Worm (Caenorhabditis elegans): ENCODE measurements around the gene rps-9.
"Not testable (repeated sequence)": the region's sequence is repeated elsewhere in the genome, so short reads cannot be mapped to it uniquely, and the experiment has no call there.

The rps-9 gene

DNA sequence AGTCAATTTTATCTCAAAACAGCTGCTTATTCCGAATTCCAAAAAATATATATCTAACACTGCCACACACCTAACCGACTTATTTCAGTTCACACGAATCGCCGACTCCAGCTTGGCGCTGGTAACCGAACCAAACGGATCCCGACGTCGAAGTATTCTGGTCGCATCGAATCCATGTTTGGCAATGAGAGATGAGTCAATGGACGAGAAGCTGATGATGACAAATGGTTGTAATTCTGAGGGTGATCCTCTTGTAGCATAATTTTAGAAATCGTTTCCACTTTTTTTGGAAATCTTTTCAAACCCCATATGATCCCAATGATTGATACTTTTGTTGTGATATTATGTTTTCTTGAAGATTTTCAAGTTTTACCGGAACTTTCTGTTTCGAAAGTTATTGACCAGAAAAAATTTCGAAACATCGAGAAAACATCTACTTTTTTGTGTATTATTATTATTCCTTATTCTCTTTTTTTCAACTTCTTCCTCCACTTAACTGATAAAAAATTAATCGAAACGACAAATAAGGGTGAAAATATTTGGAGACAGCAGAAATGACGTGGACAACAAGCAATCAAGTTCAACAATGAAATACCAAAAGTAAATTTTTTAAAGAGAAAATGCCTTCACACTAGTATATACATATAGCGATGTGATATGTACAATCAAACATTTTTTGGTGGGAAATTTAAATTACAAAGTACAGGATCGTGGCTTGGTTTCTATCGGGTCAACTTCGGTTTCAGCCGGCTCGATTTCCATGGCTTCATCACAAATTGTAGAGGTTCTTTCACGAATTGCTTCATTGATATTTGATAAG, 23.9 kb upstream of the rps-9 start:
- TF ChIP-seq dao-5 (tag; optimal IDR thresholded peaks at IDR 0.05) = no peak
- no peak for TF ChIP-seq him-1 (tag; optimal IDR thresholded peaks at IDR 0.05)
- no peak for TF ChIP-seq W03F9.2 (tag; optimal IDR thresholded peaks at IDR 0.05)

ce11 chrII:11142571-11142970, 16.4 kb upstream of the rps-9 start, which contains the start of gene arrd-6:
arrd-6 (plus strand) TSS chrII:11142739.
- TF ChIP-seq W03F9.2 (tag; optimal IDR thresholded peaks at IDR 0.05) (no peak), dao-5 (tag; optimal IDR thresholded peaks at IDR 0.05) (no peak), him-1 (tag; optimal IDR thresholded peaks at IDR 0.05) (no peak)

- TF ChIP-seq dao-5 (tag; optimal IDR thresholded peaks at IDR 0.05) = no peak
- TF ChIP-seq him-1 (tag; optimal IDR thresholded peaks at IDR 0.05) = no peak
- no peak for TF ChIP-seq W03F9.2 (tag; optimal IDR thresholded peaks at IDR 0.05)
These were observed 14.0 kb upstream of the rps-9 start, which contains the start of gene F40F8.4 for ce11 chrII:11140140-11140539. F40F8.4 (minus strand) TSS chrII:11140240.

DNA sequence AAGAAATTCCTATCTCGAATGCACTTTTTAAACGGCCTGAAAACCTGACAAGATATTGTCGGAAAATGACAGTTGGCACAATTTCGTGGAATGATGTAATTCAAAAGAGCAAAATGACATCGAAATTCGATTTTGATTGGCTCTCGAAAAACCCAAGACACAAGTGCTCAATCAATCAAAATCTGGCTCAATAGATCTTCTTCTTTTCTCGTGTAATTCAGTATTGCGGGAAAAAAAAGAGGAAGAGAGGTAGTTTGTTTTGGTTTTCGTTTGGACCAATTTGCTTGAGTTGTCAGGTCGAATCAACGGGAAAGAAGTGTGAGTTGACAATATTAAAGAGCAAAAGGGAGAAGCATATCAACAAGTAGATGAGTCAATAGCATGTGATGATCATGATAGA, 9.6 kb upstream of the rps-9 start:
- TF ChIP-seq him-1 (tag; optimal IDR thresholded peaks at IDR 0.05) (no peak), W03F9.2 (tag; optimal IDR thresholded peaks at IDR 0.05) (no peak), dao-5 (tag; optimal IDR thresholded peaks at IDR 0.05) (no peak)

DNA sequence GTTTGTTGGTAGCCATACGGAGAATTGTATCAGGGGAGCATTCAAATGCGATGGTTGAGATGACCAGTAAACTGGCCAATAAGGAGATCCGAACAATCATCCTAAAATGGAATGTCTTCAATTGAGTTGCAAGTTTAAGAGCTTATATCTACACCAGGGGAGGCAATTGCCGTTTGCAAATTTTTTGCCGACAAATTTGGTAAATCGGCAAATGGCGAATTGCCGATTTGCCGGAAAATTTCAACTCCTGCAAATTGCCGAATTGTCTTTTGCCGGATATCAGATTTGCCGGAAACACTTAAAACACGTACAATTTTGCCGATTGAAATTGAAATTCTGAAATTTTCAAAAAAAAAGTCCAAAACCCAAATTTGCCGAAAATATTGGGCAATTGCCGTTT, 8.7 kb upstream of the rps-9 start, which contains the start of gene F40F8.5:
F40F8.5 (minus strand) TSS at position 101 of the 400 bp plus-strand sequence.
- TF ChIP-seq him-1 (tag; optimal IDR thresholded peaks at IDR 0.05) (no peak), W03F9.2 (tag; optimal IDR thresholded peaks at IDR 0.05) (no peak), dao-5 (tag; optimal IDR thresholded peaks at IDR 0.05) (no peak)

- TF ChIP-seq him-1 (tag; optimal IDR thresholded peaks at IDR 0.05) = no peak
- peak; percentile 4 for TF ChIP-seq W03F9.2 (tag; optimal IDR thresholded peaks at IDR 0.05)
- no peak for TF ChIP-seq dao-5 (tag; optimal IDR thresholded peaks at IDR 0.05)
These were observed 6.4 kb upstream of the rps-9 start, which contains the start of gene F40F8.11 for ce11 chrII:11132542-11132941. F40F8.11 (minus strand) TSS chrII:11132590.

DNA sequence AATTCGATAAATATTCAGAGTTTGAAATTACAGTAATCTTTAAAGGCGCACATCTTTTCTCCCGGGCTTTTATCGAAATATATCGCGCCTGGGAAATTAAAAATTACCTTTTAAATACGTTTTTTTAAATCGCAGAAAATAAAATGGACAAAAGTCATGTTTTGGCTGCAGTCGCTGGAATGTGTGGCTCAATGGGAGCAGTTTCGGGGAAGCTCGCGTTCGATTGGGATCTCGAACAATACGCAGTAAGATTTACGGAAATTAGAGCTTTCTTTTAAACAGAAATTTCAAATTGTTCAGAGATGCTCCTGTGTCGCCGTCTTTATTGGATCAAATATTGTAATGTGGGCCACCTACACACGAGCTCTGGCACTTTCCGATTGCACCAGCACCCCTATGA, 3.4 kb upstream of the rps-9 start, which contains the start of gene F40F8.12:
F40F8.12 (plus strand) TSS at position 301 of the 400 bp plus-strand sequence.
- TF ChIP-seq W03F9.2 (tag; optimal IDR thresholded peaks at IDR 0.05) = no peak
- TF ChIP-seq him-1 (tag; optimal IDR thresholded peaks at IDR 0.05) = no peak
- TF ChIP-seq dao-5 (tag; optimal IDR thresholded peaks at IDR 0.05) = no peak

ce11 chrII:11128989-11129388, 2.8 kb upstream of the rps-9 start, which contains the start of gene F40F8.3:
F40F8.3 (plus strand) TSS chrII:11129289.
- no peak for TF ChIP-seq him-1 (tag; optimal IDR thresholded peaks at IDR 0.05)
- TF ChIP-seq W03F9.2 (tag; optimal IDR thresholded peaks at IDR 0.05) = no peak
- TF ChIP-seq dao-5 (tag; optimal IDR thresholded peaks at IDR 0.05) = no peak

ce11 chrII:11127364-11127763, 1.2 kb upstream of the rps-9 start, which contains the start of gene F40F8.1:
F40F8.1 (plus strand) TSS chrII:11127664.
- no peak for TF ChIP-seq W03F9.2 (tag; optimal IDR thresholded peaks at IDR 0.05)
- no peak for TF ChIP-seq dao-5 (tag; optimal IDR thresholded peaks at IDR 0.05)

DNA sequence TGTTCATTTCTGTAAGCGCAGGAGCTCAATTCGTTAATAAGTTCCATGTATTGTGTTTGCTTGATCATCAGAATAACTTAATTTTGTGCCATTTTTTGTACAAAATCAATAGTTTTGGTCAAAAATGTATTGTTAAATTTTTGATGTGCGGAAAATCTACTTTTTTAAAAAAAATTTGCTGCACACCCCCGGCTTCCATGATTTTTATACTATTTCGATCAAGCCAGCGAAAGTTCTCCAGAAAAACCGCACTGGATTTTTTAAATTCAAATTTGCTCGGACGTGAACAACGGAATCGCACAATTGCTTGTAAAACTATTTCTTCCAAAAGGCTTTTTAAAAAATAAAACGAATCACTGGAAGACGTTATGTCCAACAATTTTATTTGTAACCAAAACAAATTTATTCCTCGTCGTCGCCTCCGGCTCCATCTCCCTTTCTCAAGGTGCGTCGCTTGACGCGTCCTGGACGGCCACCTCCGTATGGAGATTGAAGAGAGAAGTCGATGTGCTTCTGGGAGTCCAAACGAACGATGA, 1.0 kb downstream of the rps-9 start:
- no peak for TF ChIP-seq him-1 (tag; optimal IDR thresholded peaks at IDR 0.05)
- TF ChIP-seq W03F9.2 (tag; optimal IDR thresholded peaks at IDR 0.05) = no peak
- no peak for TF ChIP-seq dao-5 (tag; optimal IDR thresholded peaks at IDR 0.05)

DNA sequence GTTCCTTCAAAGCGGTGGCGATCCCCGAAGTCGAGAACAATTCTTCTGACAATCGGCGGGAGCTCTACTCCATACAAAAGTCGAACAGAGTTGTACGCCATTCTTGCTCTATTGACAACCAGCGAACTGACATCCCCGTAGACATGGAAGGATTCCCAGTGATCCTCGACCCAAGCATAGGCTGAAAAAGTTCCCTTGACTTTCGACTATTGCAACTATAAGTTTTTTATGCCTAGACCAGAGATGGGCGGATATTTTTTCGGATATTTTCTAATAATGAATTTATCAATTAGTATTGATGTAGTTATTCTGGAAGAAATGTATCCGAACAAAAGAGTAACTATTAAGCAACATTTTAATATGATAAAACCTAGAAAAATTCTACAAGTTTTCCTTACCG, 4.4 kb downstream of the rps-9 start, which contains the start of gene W10C6.2:
W10C6.2 (minus strand) TSS at position 101 of the 400 bp plus-strand sequence.
- not testable (repeated sequence) for TF ChIP-seq W03F9.2, him-1, dao-5 (tag; optimal IDR thresholded peaks at IDR 0.05)

DNA sequence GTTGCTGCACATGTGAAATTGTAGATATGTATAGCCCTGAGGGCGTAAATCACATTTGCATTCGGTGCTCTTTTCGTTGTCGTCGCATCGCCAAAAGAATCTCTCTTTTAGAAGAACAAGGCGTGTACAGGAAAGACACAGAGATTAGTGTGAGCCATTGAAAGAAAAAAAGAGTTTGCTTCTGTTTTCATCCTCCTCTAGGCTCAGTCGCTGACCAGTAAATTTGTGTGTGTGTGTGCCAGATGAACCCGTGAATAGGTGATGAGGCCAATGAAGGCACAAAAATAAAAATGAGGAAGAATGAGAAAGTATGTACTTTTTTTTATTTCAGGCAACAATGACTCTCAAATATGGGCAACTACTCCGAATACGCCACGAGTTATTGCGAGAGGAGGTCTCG, 13.7 kb downstream of the rps-9 start, which contains the start of gene mat-2:
mat-2 (plus strand) TSS at position 301 of the 400 bp plus-strand sequence.
- TF ChIP-seq W03F9.2 (tag; optimal IDR thresholded peaks at IDR 0.05) (no peak), him-1 (tag; optimal IDR thresholded peaks at IDR 0.05) (no peak), dao-5 (tag; optimal IDR thresholded peaks at IDR 0.05) (no peak)

DNA sequence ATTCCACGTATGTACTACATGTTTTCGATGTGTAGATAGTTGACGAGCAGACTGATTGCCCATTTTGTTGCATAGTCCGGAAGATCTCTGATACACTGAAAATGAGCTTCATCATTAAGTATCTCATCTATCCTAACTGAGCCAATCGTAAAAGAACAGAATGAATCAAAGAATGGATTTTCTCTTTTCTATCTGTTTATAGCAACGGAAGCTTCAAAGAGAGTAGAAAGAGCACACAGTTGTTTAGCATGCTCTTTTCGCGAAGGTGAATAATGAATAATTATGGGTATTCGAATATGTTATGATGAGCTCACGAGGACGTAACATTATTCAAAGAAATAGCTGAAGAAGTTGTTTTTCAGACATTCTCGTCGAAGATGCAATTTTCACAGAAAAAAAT, 15.1 kb downstream of the rps-9 start, which contains the start of gene glb-4:
glb-4 (minus strand) TSS at position 101 of the 400 bp plus-strand sequence.
- no peak for TF ChIP-seq dao-5 (tag; optimal IDR thresholded peaks at IDR 0.05)
- no peak for TF ChIP-seq W03F9.2 (tag; optimal IDR thresholded peaks at IDR 0.05)
- no peak for TF ChIP-seq him-1 (tag; optimal IDR thresholded peaks at IDR 0.05)

DNA sequence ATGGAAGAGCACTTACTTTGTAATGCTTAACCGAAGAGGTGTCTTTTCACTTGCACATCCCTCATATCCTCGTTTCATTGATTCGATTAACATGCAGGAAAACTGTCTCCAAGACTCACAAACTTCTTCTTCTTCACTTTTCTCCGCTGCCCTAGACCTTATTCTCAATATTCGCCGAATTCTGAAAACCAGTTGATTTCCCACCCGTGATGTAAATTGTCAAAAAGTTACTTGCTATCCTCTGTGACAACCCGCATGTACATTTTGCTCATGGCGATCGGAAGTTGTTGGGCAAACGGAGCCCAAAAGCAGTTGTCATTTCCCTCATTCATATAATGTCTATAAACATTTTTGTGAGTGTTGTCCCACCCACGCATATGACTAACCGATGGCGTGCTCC, 15.7 kb downstream of the rps-9 start:
- no peak for TF ChIP-seq W03F9.2 (tag; optimal IDR thresholded peaks at IDR 0.05)
- TF ChIP-seq him-1 (tag; optimal IDR thresholded peaks at IDR 0.05) = no peak
- TF ChIP-seq dao-5 (tag; optimal IDR thresholded peaks at IDR 0.05) = no peak

All from whole organism, L4/young adult.